Fruit fly (Drosophila melanogaster) whole organism, wandering third instar larva: ENCODE results near the gene SdicC.

ENCODE experiments used
- Hr78 ChIP-seq: fragments of >200 bp; optimal IDR thresholded peaks from 2 replicates; lab custom pipeline; 2017; ENCODE audit warnings: missing biosample characterization, missing genetic modification characterization
- Myc ChIP-seq: fragments of >200 bp; optimal IDR thresholded peaks from 2 replicates; lab custom pipeline; 2017
- dsf ChIP-seq: sonication (Bioruptor generic); optimal IDR thresholded peaks from 2 replicates; lab custom pipeline; 2016; ENCODE audit warnings: missing biosample characterization, missing genetic modification characterization, borderline replicate concordance
- foxo ChIP-seq, 2 experiments: fragments of 200-800 bp; sonication (Bioruptor generic); optimal IDR thresholded peaks; 2 replicates in 1 of 2; 3 replicates in 1 of 2; lab custom pipeline; 2016 to 2017; ENCODE audit warnings: missing biosample characterization in 2 of 2, missing genetic modification characterization in 2 of 2
- jim ChIP-seq: fragments of 175-275, 200-325 bp; sonication (Bioruptor generic); optimal IDR thresholded peaks from 2 replicates; lab custom pipeline; 2016; ENCODE audit warnings: missing biosample characterization, mild to moderate bottlenecking, missing genetic modification characterization

- TF ChIP-seq dsf (GFP tag; lab: Kevin White, UChicago) = peak; percentile 15
- TF ChIP-seq foxo (GFP tag; optimal IDR thresholded peaks at IDR 0.05; lab: Kevin White, UChicago) = peak; percentile 46 to 91
- no peak for TF ChIP-seq jim
- no peak for TF ChIP-seq Myc (lab: Kevin White, UChicago)
- TF ChIP-seq Hr78 (GFP tag; lab: Kevin White, UChicago) = no peak
Measured at dm6 chrX:20173464-20173995, 43.5 kb downstream of the SdicC start, which contains the start of gene AnxB10.
